Fruit fly (Drosophila melanogaster) whole organism, embryonic: ENCODE data around the gene Sap130.

Experiments
- Awh ChIP-seq: fragments of 200-800 bp; sonication (Bioruptor generic); IDR thresholded peaks from 2 replicates; pipeline ENCODE4, ENCODE4 v1.3.6; 2022; ENCODE audit warnings: missing biosample characterization, missing genetic modification characterization
- CG10147 ChIP-seq: fragments of 200-800 bp; sonication (Bioruptor generic); optimal IDR thresholded peaks from 2 replicates; lab custom pipeline; 2019; ENCODE audit warnings: missing biosample characterization, mild to moderate bottlenecking, missing genetic modification characterization, moderate library complexity
- CG10267 ChIP-seq: fragments of 200-800 bp; sonication (Bioruptor generic); optimal IDR thresholded peaks from 2 replicates; lab custom pipeline; 2018; ENCODE audit warnings: missing biosample characterization, mild to moderate bottlenecking, missing genetic modification characterization, moderate library complexity
- CG10654 ChIP-seq: fragments of 200-800 bp; sonication (Bioruptor generic); optimal IDR thresholded peaks from 2 replicates; lab custom pipeline; 2016; ENCODE audit warnings: missing biosample characterization, missing genetic modification characterization
- CG12391 ChIP-seq: fragments of 200-800 bp; sonication (Bioruptor generic); optimal IDR thresholded peaks from 3 replicates; lab custom pipeline; 2018; ENCODE audit warnings: missing biosample characterization, mild to moderate bottlenecking, missing genetic modification characterization, moderate library complexity
- CG13287 ChIP-seq: fragments of 200-800 bp; sonication (Bioruptor generic); IDR thresholded peaks from 2 replicates; pipeline ENCODE4 v1.3.6; 2022; ENCODE audit warnings: missing biosample characterization, missing genetic modification characterization; ENCODE audit not compliant: partially characterized antibody
- CG13424 ChIP-seq: fragments of 200-800 bp; sonication (Bioruptor generic); optimal IDR thresholded peaks from 2 replicates; lab custom pipeline; 2019; ENCODE audit warnings: missing biosample characterization, mild to moderate bottlenecking, missing genetic modification characterization, moderate library complexity
- CG14441 ChIP-seq: fragments of 200-800 bp; sonication (Bioruptor generic); IDR thresholded peaks from 2 replicates; pipeline ENCODE4 v1.3.6; 2022; ENCODE audit warnings: missing biosample characterization, missing genetic modification characterization
- CG14860 ChIP-seq: fragments of 200-800 bp; sonication (Bioruptor generic); IDR thresholded peaks from 3 replicates; pipeline ENCODE4 v1.3.6; 2022; ENCODE audit warnings: missing biosample characterization, missing genetic modification characterization; ENCODE audit not compliant: partially characterized antibody
- CG15073 ChIP-seq: fragments of 200-800 bp; sonication (Bioruptor generic); optimal IDR thresholded peaks from 2 replicates; lab custom pipeline; 2016; ENCODE audit warnings: missing biosample characterization, missing genetic modification characterization
- CG1602 ChIP-seq: fragments of 200-800 bp; sonication (Bioruptor generic); optimal IDR thresholded peaks from 3 replicates; lab custom pipeline; 2016; ENCODE audit warnings: missing biosample characterization, missing genetic modification characterization
- CG17385 ChIP-seq: fragments of 200-800 bp; sonication (Bioruptor generic); optimal IDR thresholded peaks from 3 replicates; lab custom pipeline; 2018; ENCODE audit warnings: missing biosample characterization, mild to moderate bottlenecking, missing genetic modification characterization
- CG18599 ChIP-seq: fragments of 200-800 bp; sonication (Bioruptor generic); optimal IDR thresholded peaks from 3 replicates; lab custom pipeline; 2017; ENCODE audit warnings: missing biosample characterization, missing genetic modification characterization, mild to moderate bottlenecking, moderate library complexity, missing genetic modification reagents
- CG2889 ChIP-seq: fragments of 200-800 bp; sonication (Bioruptor generic); IDR thresholded peaks from 3 replicates; pipeline ENCODE4 v1.3.6; 2022; ENCODE audit warnings: missing biosample characterization, missing genetic modification characterization
- CG31365 ChIP-seq: fragments of 200-800 bp; sonication (Bioruptor generic); optimal IDR thresholded peaks from 2 replicates; lab custom pipeline; 2018; ENCODE audit warnings: missing biosample characterization, mild to moderate bottlenecking, missing genetic modification characterization
- CG4820 ChIP-seq: fragments of 200-800 bp; sonication (Bioruptor generic); optimal IDR thresholded peaks from 3 replicates; lab custom pipeline; 2016; ENCODE audit warnings: missing biosample characterization, missing genetic modification characterization
- CG6254 ChIP-seq: fragments of 200-800 bp; sonication (Bioruptor generic); optimal IDR thresholded peaks from 3 replicates; lab custom pipeline; 2017; ENCODE audit warnings: mild to moderate bottlenecking, missing biosample characterization, missing genetic modification reagents, missing genetic modification characterization
- CG8944 ChIP-seq: fragments of 200-800 bp; sonication (Bioruptor generic); optimal IDR thresholded peaks from 3 replicates; lab custom pipeline; 2016; ENCODE audit warnings: missing biosample characterization, missing genetic modification characterization
- CG9797 ChIP-seq: fragments of 200-800 bp; sonication (Bioruptor generic); optimal IDR thresholded peaks from 3 replicates; lab custom pipeline; 2018; ENCODE audit warnings: missing biosample characterization, mild to moderate bottlenecking, missing genetic modification characterization
- CG9932 ChIP-seq: fragments of 200-800 bp; sonication (Bioruptor generic); IDR thresholded peaks from 2 replicates; pipeline ENCODE4 v1.3.6; 2022; ENCODE audit warnings: missing biosample characterization, missing genetic modification characterization
- CoRest ChIP-seq: fragments of 200-800 bp; sonication (Bioruptor generic); optimal IDR thresholded peaks from 3 replicates; lab custom pipeline; 2018; ENCODE audit warnings: missing biosample characterization, mild to moderate bottlenecking, missing genetic modification characterization, moderate library complexity
- CrebB ChIP-seq: fragments of 200-800 bp; sonication (Bioruptor generic); optimal IDR thresholded peaks from 3 replicates; lab custom pipeline; 2018; ENCODE audit warnings: missing biosample characterization, mild to moderate bottlenecking, missing genetic modification characterization
- HLH4C ChIP-seq: fragments of 200-800 bp; sonication (Bioruptor generic); IDR thresholded peaks from 3 replicates; pipeline ENCODE4 v1.3.6; 2022; ENCODE audit warnings: missing biosample characterization, missing genetic modification characterization; ENCODE audit not compliant: partially characterized antibody
- Max ChIP-seq: fragments of 200-800 bp; sonication (Bioruptor generic); optimal IDR thresholded peaks from 2 replicates; lab custom pipeline; 2016; ENCODE audit warnings: missing biosample characterization, mild to moderate bottlenecking, missing genetic modification characterization
- Meics ChIP-seq: fragments of 200-800 bp; sonication (Bioruptor generic); optimal IDR thresholded peaks from 2 replicates; lab custom pipeline; 2017; ENCODE audit warnings: missing biosample characterization, mild to moderate bottlenecking, missing genetic modification characterization
- Six4 ChIP-seq: fragments of 200-800 bp; sonication (Bioruptor generic); optimal IDR thresholded peaks from 2 replicates; lab custom pipeline; 2016; ENCODE audit warnings: missing biosample characterization, missing genetic modification characterization
- al ChIP-seq: fragments of 200-800 bp; sonication (Bioruptor generic); IDR thresholded peaks from 2 replicates; pipeline ENCODE4 v1.3.6; 2022; ENCODE audit warnings: missing biosample characterization, missing genetic modification characterization
- ara ChIP-seq: fragments of 200-800 bp; sonication (Bioruptor generic); IDR thresholded peaks from 2 replicates; pipeline ENCODE4 v1.3.6; 2022; ENCODE audit warnings: missing biosample characterization, missing genetic modification characterization
- ase ChIP-seq: fragments of 200-800 bp; sonication (Bioruptor generic); IDR thresholded peaks from 3 replicates; pipeline ENCODE4 v1.3.6; 2022; ENCODE audit warnings: missing biosample characterization, missing genetic modification characterization
- bcd ChIP-seq: fragments of 200-800 bp; sonication (Bioruptor generic); optimal IDR thresholded peaks from 2 replicates; lab custom pipeline; 2017; ENCODE audit warnings: missing biosample characterization, mild to moderate bottlenecking, missing genetic modification characterization
- ci ChIP-seq: fragments of 200-800 bp; sonication (Bioruptor generic); IDR thresholded peaks from 3 replicates; pipeline ENCODE4 v1.3.6; 2022; ENCODE audit warnings: missing biosample characterization, missing genetic modification characterization
- cwo ChIP-seq: fragments of 200-800 bp; sonication (Bioruptor generic); optimal IDR thresholded peaks from 3 replicates; lab custom pipeline; 2017; ENCODE audit warnings: missing biosample characterization, missing genetic modification characterization, mild to moderate bottlenecking, moderate library complexity, missing genetic modification reagents
- dysf ChIP-seq: fragments of 200-800 bp; sonication (Bioruptor generic); IDR thresholded peaks from 3 replicates; pipeline ENCODE4 v1.3.6; 2022; ENCODE audit warnings: missing biosample characterization, missing genetic modification characterization
- en ChIP-seq: fragments of 200-800 bp; sonication (Bioruptor generic); optimal IDR thresholded peaks from 2 replicates; lab custom pipeline; 2016; ENCODE audit warnings: missing biosample characterization, missing genetic modification characterization
- grn ChIP-seq: fragments of 200-800 bp; sonication (Bioruptor generic); optimal IDR thresholded peaks from 3 replicates; lab custom pipeline; 2017; ENCODE audit warnings: missing biosample characterization, missing genetic modification characterization
- gsb ChIP-seq: fragments of 200-800 bp; sonication (Bioruptor generic); IDR thresholded peaks from 2 replicates; pipeline ENCODE4 v1.3.6; 2022; ENCODE audit warnings: missing biosample characterization, missing genetic modification characterization
- hth ChIP-seq: fragments of >200 bp; optimal IDR thresholded peaks from 2 replicates; lab custom pipeline; 2017; ENCODE audit warnings: inconsistent platforms
- ind ChIP-seq: fragments of 200-800 bp; sonication (Bioruptor generic); optimal IDR thresholded peaks from 3 replicates; lab custom pipeline; 2016; ENCODE audit warnings: missing biosample characterization, missing genetic modification characterization
- inv ChIP-seq: fragments of 200-800 bp; sonication (Bioruptor generic); IDR thresholded peaks from 2 replicates; pipeline ENCODE4 v1.3.6; 2022; ENCODE audit warnings: missing biosample characterization, missing genetic modification characterization; ENCODE audit not compliant: partially characterized antibody
- nau ChIP-seq: fragments of 200-800 bp; sonication (Bioruptor generic); optimal IDR thresholded peaks from 3 replicates; lab custom pipeline; 2017; ENCODE audit warnings: missing biosample characterization, mild to moderate bottlenecking, missing genetic modification characterization, missing genetic modification reagents
- otp ChIP-seq: fragments of 200-800 bp; sonication (Bioruptor generic); IDR thresholded peaks from 3 replicates; pipeline ENCODE4, ENCODE4 v1.3.6; 2022; ENCODE audit warnings: missing biosample characterization, missing genetic modification characterization
- pan ChIP-seq, 4 experiments: fragments of >200 bp in 3 of 4; fragments of 200-800 bp in 1 of 4; sonication (Bioruptor generic) in 1 of 4; optimal IDR thresholded peaks in 3 of 4; IDR thresholded peaks in 1 of 4; 2 replicates each; pipeline versions ENCODE4 v1.3.6 to Lab custom; 2017 to 2022; ENCODE audit warnings: missing biosample characterization in 2 of 4, missing genetic modification characterization in 2 of 4, mixed read lengths in 1 of 4
- phol ChIP-seq: fragments of 200-800 bp; sonication (Bioruptor generic); optimal IDR thresholded peaks from 3 replicates; lab custom pipeline; 2018; ENCODE audit warnings: missing biosample characterization, mild to moderate bottlenecking, missing genetic modification characterization, moderate library complexity
- pnt ChIP-seq: fragments of 200-800 bp; sonication (Bioruptor generic); optimal IDR thresholded peaks from 3 replicates; lab custom pipeline; 2016; ENCODE audit warnings: missing biosample characterization, missing genetic modification characterization
- rib ChIP-seq: fragments of 200-800 bp; sonication (Bioruptor generic); IDR thresholded peaks from 2 replicates; pipeline ENCODE4 v1.3.6; 2022; ENCODE audit warnings: missing biosample characterization, missing genetic modification characterization
- row ChIP-seq: fragments of 200-800 bp; sonication (Bioruptor generic); IDR thresholded peaks from 3 replicates; pipeline ENCODE4 v1.3.6; 2022; ENCODE audit warnings: missing biosample characterization, missing genetic modification characterization
- sc ChIP-seq, 3 experiments: fragments of >200 bp in 2 of 3; fragments of 200-800 bp in 1 of 3; sonication (Bioruptor generic) in 1 of 3; optimal IDR thresholded peaks; 2 replicates in 2 of 3; 3 replicates in 1 of 3; lab custom pipeline; 2017; ENCODE audit warnings: mild to moderate bottlenecking in 1 of 3, missing biosample characterization in 1 of 3, missing genetic modification characterization in 1 of 3, missing genetic modification reagents in 1 of 3
- sd ChIP-seq: fragments of 200-800 bp; sonication (Bioruptor generic); optimal IDR thresholded peaks from 3 replicates; lab custom pipeline; 2018; ENCODE audit warnings: missing biosample characterization, mild to moderate bottlenecking, missing genetic modification characterization, moderate library complexity
- ssp ChIP-seq: fragments of 200-800 bp; sonication (Bioruptor generic); IDR thresholded peaks from 2 replicates; pipeline ENCODE4 v1.3.6; 2022; ENCODE audit warnings: missing biosample characterization, missing genetic modification characterization
- yki ChIP-seq: fragments of >200 bp; optimal IDR thresholded peaks from 3 replicates; lab custom pipeline; 2018

The Sap130 gene

DNA sequence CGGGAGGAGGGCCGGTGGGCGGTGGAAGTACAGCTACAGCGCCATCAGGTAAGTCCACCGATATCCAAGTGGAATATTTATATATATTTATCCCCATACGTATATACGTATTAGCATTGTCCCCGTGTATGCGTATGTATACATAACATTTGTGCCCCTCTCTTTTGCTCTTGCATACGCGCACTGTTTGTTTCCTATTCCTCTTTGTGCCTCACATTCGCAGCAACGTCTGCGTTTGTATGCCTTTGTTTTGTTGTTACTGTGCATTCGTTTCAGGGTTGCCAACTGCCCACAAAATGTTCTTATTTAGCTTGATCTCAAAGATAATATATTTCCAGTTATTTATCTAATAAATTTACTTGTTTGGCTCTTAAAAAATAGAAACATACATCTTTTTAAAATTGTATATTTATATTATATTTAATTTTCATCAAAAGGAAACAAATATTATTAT lies 615 bp downstream of the Sap130 start (continued):
- TF ChIP-seq ase (GFP tag; lab: Robert Waterston, UW) = no peak
- no peak for TF ChIP-seq pnt (GFP tag; lab: Kevin White, UChicago)
- peak; percentile 43; the same call in 1 of the 3 replicates for TF ChIP-seq otp (GFP tag; lab: Robert Waterston, UW)
- TF ChIP-seq dysf (GFP tag; lab: Robert Waterston, UW) = peak; percentile 44; the same call in 1 of the 3 replicates
- TF ChIP-seq CG4820 (GFP tag; lab: Kevin White, UChicago) = no peak
- TF ChIP-seq Meics (GFP tag; lab: Kevin White, UChicago) = peak; percentile 58
- no peak for TF ChIP-seq CG2889
- TF ChIP-seq Six4 (GFP tag; lab: Kevin White, UChicago) = peak; percentile 65
- TF ChIP-seq CG17385 = peak; percentile 65
- TF ChIP-seq grn = peak; percentile 36
- no peak for TF ChIP-seq hth
- no peak for TF ChIP-seq CG14860 (GFP tag; lab: Robert Waterston, UW)
- TF ChIP-seq ci (GFP tag; lab: Robert Waterston, UW) = peak; percentile 69; the same call in 2 of the 3 replicates
- no peak for TF ChIP-seq CG13287 (GFP tag; lab: Robert Waterston, UW)
- no peak for TF ChIP-seq en (GFP tag; lab: Kevin White, UChicago)
- TF ChIP-seq CG10147 (GFP tag; lab: Kevin White, UChicago) = peak; percentile 41
- TF ChIP-seq nau (GFP tag; lab: Kevin White, UChicago) = no peak
- TF ChIP-seq HLH4C (GFP tag; lab: Robert Waterston, UW) = no peak
- TF ChIP-seq Awh = peak; percentile 27; the same call in 1 of the 2 replicates
- TF ChIP-seq CG10267 (tag; lab: Kevin White, UChicago) = peak; percentile 65
- TF ChIP-seq CG8944 = no peak
- peak; percentile 73 for TF ChIP-seq CG18599
- no peak for TF ChIP-seq CG15073 (GFP tag; lab: Kevin White, UChicago)
- TF ChIP-seq CrebB (tag; lab: Kevin White, UChicago) = no peak
- no peak for TF ChIP-seq ara (GFP tag; lab: Robert Waterston, UW)
- no peak for TF ChIP-seq CG9797 (GFP tag; lab: Kevin White, UChicago)
- no peak for TF ChIP-seq CG31365 (tag; lab: Kevin White, UChicago)
- TF ChIP-seq pan (optimal IDR thresholded peaks at IDR 0.05; lab: Kevin White, UChicago) = no peak
- peak in 1 of 2 experiments; percentile 45 for TF ChIP-seq pan (GFP tag; optimal IDR thresholded peaks at IDR 0.05 in 1 of 2, IDR thresholded peaks at IDR 0.05 in 1 of 2)
- no peak for TF ChIP-seq bcd (GFP tag; lab: Kevin White, UChicago)
- TF ChIP-seq phol (tag; lab: Kevin White, UChicago) = peak; percentile 34
- peak; percentile 72 for TF ChIP-seq row
- TF ChIP-seq ind (GFP tag; lab: Kevin White, UChicago) = peak; percentile 17
- peak; percentile 33 for TF ChIP-seq CG6254
- TF ChIP-seq CG13424 (tag; lab: Kevin White, UChicago) = peak; percentile 65
- no peak for TF ChIP-seq inv (GFP tag; lab: Robert Waterston, UW)
- TF ChIP-seq sd (tag; lab: Kevin White, UChicago) = no peak
- no peak for TF ChIP-seq sc (optimal IDR thresholded peaks at IDR 0.05; lab: Kevin White, UChicago)
- TF ChIP-seq sc (GFP tag; optimal IDR thresholded peaks at IDR 0.05; lab: Kevin White, UChicago) = peak; percentile 27
- no peak for TF ChIP-seq Max (GFP tag; lab: Kevin White, UChicago)
- peak; percentile 83 for TF ChIP-seq CG12391 (tag; lab: Kevin White, UChicago)
- peak; percentile 20 for TF ChIP-seq CG1602 (GFP tag; lab: Kevin White, UChicago)
- peak; percentile 43 for TF ChIP-seq CG10654 (GFP tag; lab: Kevin White, UChicago)
- TF ChIP-seq cwo (GFP tag; lab: Kevin White, UChicago) = peak; percentile 36
- TF ChIP-seq ssp (GFP tag; lab: Robert Waterston, UW) = no peak
- TF ChIP-seq rib (GFP tag; lab: Robert Waterston, UW) = no peak
- no peak for TF ChIP-seq CG9932 (GFP tag; lab: Robert Waterston, UW)
- 0 out of 2 replicates have a peak, but pooled peaks have one; percentile 14 for TF ChIP-seq CG14441 (GFP tag; lab: Robert Waterston, UW)
- no peak for TF ChIP-seq yki
- peak; percentile 46 for TF ChIP-seq CoRest
- no peak for TF ChIP-seq gsb (GFP tag; lab: Robert Waterston, UW)
- TF ChIP-seq al (GFP tag; lab: Robert Waterston, UW) = no peak
